Fruit fly (Drosophila melanogaster): Measurements from ENCODE around the gene CG46059.

The CG46059 gene

DNA sequence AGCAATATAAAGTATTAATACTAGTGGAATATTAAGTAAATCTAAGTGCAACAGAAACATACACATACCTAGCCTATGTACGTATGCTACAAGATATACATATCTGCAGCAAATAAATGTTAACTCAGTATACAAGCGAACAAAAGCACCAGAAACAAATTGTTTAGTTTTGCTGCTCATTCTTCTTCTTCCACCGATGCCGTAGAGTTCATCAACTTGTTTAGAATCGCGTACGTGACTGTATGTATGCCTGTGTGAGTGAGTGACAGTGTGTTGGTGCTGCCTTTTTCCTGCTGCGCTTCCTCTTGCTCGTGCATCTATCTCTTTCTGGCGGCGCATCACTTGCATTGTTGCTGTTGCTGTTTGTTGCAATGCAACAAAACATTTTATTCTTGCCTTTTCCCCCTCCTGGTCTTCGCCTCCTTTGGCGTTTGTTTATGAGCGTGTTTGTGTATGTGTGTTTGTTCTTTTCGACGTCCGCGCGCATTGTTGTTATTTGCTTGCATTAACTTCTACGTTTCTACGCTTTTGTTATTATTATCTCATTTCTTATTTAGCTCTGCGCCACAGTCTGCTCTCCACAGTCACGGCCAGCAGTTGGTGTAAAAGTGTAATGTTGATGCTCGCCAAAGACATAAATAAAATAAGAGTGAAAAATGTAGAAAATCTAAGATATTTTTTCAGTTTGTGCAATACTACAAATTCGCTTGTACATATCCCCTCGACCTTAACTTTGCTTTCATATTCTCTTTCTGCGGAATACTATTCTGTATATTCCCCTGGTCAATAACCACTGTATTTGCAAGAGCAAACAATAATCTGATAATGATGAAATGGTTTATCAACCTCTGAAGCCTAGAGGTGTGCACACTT lies 24.7 kb downstream of the CG46059 start:
- no peak for TF ChIP-seq CrebA (GFP tag; optimal IDR thresholded peaks at IDR 0.05; ENCODE audit: borderline replicate concordance)
- TF ChIP-seq Hr83 (GFP tag; optimal IDR thresholded peaks at IDR 0.05; ENCODE audit: poor library complexity, severe bottlenecking): peak; percentile 19
- TF ChIP-seq GATAd (GFP tag; optimal IDR thresholded peaks at IDR 0.05): no peak
- TF ChIP-seq psq (GFP tag; optimal IDR thresholded peaks at IDR 0.05): peak; percentile 29
- TF ChIP-seq N (GFP tag; optimal IDR thresholded peaks at IDR 0.05): no peak
- TF ChIP-seq Dfd (GFP tag; optimal IDR thresholded peaks at IDR 0.05): no peak
- no peak for TF ChIP-seq sage (GFP tag; optimal IDR thresholded peaks at IDR 0.05)
- TF ChIP-seq h (GFP tag; optimal IDR thresholded peaks at IDR 0.05): peak; percentile 57
- TF ChIP-seq dmrt93B (GFP tag; optimal IDR thresholded peaks at IDR 0.05): peak; percentile 44
- peak; percentile 44 for TF ChIP-seq tai (GFP tag; optimal IDR thresholded peaks at IDR 0.05)
- TF ChIP-seq rgr (GFP tag; optimal IDR thresholded peaks at IDR 0.05): peak; percentile 72
- TF ChIP-seq jim (GFP tag; optimal IDR thresholded peaks at IDR 0.05): no peak
- peak; percentile 78 for TF ChIP-seq OdsH (GFP tag; optimal IDR thresholded peaks at IDR 0.05)
- TF ChIP-seq lola (GFP tag; optimal IDR thresholded peaks at IDR 0.05): no peak
- peak; percentile 51 for TF ChIP-seq CG32264 (GFP tag; optimal IDR thresholded peaks at IDR 0.05)
- no peak for TF ChIP-seq usp (GFP tag; optimal IDR thresholded peaks at IDR 0.05)
- no peak for TF ChIP-seq Vsx2 (GFP tag; optimal IDR thresholded peaks at IDR 0.05; ENCODE audit: partially characterized antibody)
- TF ChIP-seq dl (GFP tag; optimal IDR thresholded peaks at IDR 0.05; ENCODE audit: insufficient read depth in 1 of 2, partially characterized antibody in 2 of 2): no peak
- TF ChIP-seq Jra (GFP tag; optimal IDR thresholded peaks at IDR 0.05): peak; percentile 31
- peak; percentile 61 for TF ChIP-seq br (GFP tag; optimal IDR thresholded peaks at IDR 0.05)
- TF ChIP-seq Sp1 (GFP tag; optimal IDR thresholded peaks at IDR 0.05): peak; percentile 34
- peak; percentile 66 for TF ChIP-seq ey (GFP tag; optimal IDR thresholded peaks at IDR 0.05)
- no peak for TF ChIP-seq Abd-B (GFP tag; optimal IDR thresholded peaks at IDR 0.05)
- TF ChIP-seq Dif (GFP tag; optimal IDR thresholded peaks at IDR 0.05; ENCODE audit: partially characterized antibody): no peak
- no peak for TF ChIP-seq sv (GFP tag; optimal IDR thresholded peaks at IDR 0.05)
- TF ChIP-seq Hnf4 (GFP tag; optimal IDR thresholded peaks at IDR 0.05): peak; percentile 30
- no peak for TF ChIP-seq Mio (GFP tag; optimal IDR thresholded peaks at IDR 0.05)
- no peak for TF ChIP-seq Hr78 (GFP tag; optimal IDR thresholded peaks at IDR 0.05)
- no peak for TF ChIP-seq Rel (GFP tag; optimal IDR thresholded peaks at IDR 0.05)
- no peak for TF ChIP-seq Rel (tag; optimal IDR thresholded peaks at IDR 0.05)
- no peak for TF ChIP-seq brk (GFP tag; optimal IDR thresholded peaks at IDR 0.05)
- no peak for TF ChIP-seq dsf (GFP tag; optimal IDR thresholded peaks at IDR 0.05; ENCODE audit: borderline replicate concordance)
- TF ChIP-seq Myc (optimal IDR thresholded peaks at IDR 0.05): no peak
- TF ChIP-seq woc (GFP tag; optimal IDR thresholded peaks at IDR 0.05): peak; percentile 17
- TF ChIP-seq CG9705 (GFP tag; optimal IDR thresholded peaks at IDR 0.05): no peak
- TF ChIP-seq pan (optimal IDR thresholded peaks at IDR 0.05): no peak
- TF ChIP-seq foxo (GFP tag; optimal IDR thresholded peaks at IDR 0.05): peak in 1 of 2 experiments; percentile 69
- peak; percentile 47 for TF ChIP-seq HLH106 (tag; optimal IDR thresholded peaks at IDR 0.05)
- peak; percentile 59 for TF ChIP-seq fru (GFP tag; optimal IDR thresholded peaks at IDR 0.05)

DNA sequence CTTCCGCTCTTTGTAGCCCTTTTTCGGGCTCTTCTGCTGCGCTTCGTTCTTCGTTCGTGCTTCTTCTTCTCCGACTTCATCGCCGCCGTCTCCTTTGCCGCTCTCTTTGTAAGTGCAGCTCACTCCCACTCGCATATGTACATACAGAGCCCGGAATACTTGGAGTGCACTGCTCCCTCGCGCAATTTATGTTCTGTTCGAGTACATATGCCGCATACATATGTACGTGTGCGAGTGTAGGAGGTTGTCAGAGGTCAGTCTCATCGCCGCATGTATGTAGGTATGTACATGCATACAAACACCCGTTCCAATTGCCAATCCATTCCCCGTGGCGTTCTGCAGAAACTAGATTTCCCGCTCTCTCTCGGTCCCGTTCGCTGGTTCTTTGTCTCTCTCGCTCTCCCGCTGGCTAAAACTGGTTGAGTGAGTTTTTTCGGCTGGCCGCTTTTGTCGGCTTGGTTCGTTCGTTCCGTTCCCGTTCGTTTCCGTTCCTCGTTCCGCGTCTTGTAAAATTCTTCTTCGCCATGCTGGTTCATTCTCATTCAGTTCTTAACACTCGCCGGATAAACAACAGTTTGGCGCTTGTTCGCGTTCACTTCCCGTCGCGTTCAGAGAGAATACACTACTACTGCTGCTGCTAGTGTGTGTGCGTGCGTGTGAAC lies 25.5 kb downstream of the CG46059 start:
- TF ChIP-seq CG9705 (GFP tag; optimal IDR thresholded peaks at IDR 0.05) (no peak), Sp1 (GFP tag; optimal IDR thresholded peaks at IDR 0.05) (peak; percentile 67), Hr78 (GFP tag; optimal IDR thresholded peaks at IDR 0.05) (no peak), br (GFP tag; optimal IDR thresholded peaks at IDR 0.05) (peak; percentile 41), dsf (GFP tag; optimal IDR thresholded peaks at IDR 0.05; ENCODE audit: borderline replicate concordance) (no peak), OdsH (GFP tag; optimal IDR thresholded peaks at IDR 0.05) (peak; percentile 52), foxo (GFP tag; optimal IDR thresholded peaks at IDR 0.05) (peak; percentile 2 to 10), CG32264 (GFP tag; optimal IDR thresholded peaks at IDR 0.05) (peak; percentile 5), Abd-B (GFP tag; optimal IDR thresholded peaks at IDR 0.05) (no peak), jim (GFP tag; optimal IDR thresholded peaks at IDR 0.05) (no peak), h (GFP tag; optimal IDR thresholded peaks at IDR 0.05) (peak; percentile 38), Hr83 (GFP tag; optimal IDR thresholded peaks at IDR 0.05; ENCODE audit: poor library complexity, severe bottlenecking) (peak; percentile 37), GATAd (GFP tag; optimal IDR thresholded peaks at IDR 0.05) (no peak), Dif (GFP tag; optimal IDR thresholded peaks at IDR 0.05; ENCODE audit: partially characterized antibody) (peak; percentile 87), woc (GFP tag; optimal IDR thresholded peaks at IDR 0.05) (peak; percentile 1), Dfd (GFP tag; optimal IDR thresholded peaks at IDR 0.05) (no peak), tai (GFP tag; optimal IDR thresholded peaks at IDR 0.05) (peak; percentile 50), Vsx2 (GFP tag; optimal IDR thresholded peaks at IDR 0.05; ENCODE audit: partially characterized antibody) (peak; percentile 93), dl (GFP tag; optimal IDR thresholded peaks at IDR 0.05; ENCODE audit: insufficient read depth in 1 of 2, partially characterized antibody in 2 of 2) (peak; percentile 73 to 88), sv (GFP tag; optimal IDR thresholded peaks at IDR 0.05) (no peak), psq (GFP tag; optimal IDR thresholded peaks at IDR 0.05) (peak; percentile 86), Rel (GFP tag; optimal IDR thresholded peaks at IDR 0.05) (peak; percentile 54), Rel (tag; optimal IDR thresholded peaks at IDR 0.05) (peak; percentile 50)

All from whole organism, wandering third instar larva.